Worm (Caenorhabditis elegans) whole organism, early embryonic: Measurements from ENCODE around the gene pbo-4.

Experiments used
- B0310.2 ChIP-seq: sonication (generic microtip); optimal IDR thresholded peaks from 2 replicates; lab custom pipeline; 2016; ENCODE audit warnings: mild to moderate bottlenecking, missing genetic modification characterization, missing compliant biosample characterization
- scrt-1 ChIP-seq: fragments of 200-800 bp; sonication (Bioruptor generic); IDR thresholded peaks from 2 replicates; pipeline ENCODE4 v1.3.6; 2022; ENCODE audit warnings: missing genetic modification characterization, missing compliant biosample characterization

ce11 chrX:10961724-10962123 is 7.8 kb downstream of the pbo-4 start:
- no peak for TF ChIP-seq scrt-1 (GFP tag; lab: Robert Waterston, UW)
- TF ChIP-seq B0310.2 (tag; lab: Kevin White, UChicago): no peak
